Worm (Caenorhabditis elegans) whole organism, late embryonic: ENCODE data around the gene psf-1.

ENCODE experiments used
- C08G9.2 ChIP-seq: sonication (generic microtip); optimal IDR thresholded peaks from 2 replicates; lab custom pipeline; 2016; ENCODE audit warnings: mild to moderate bottlenecking, missing genetic modification characterization, moderate library complexity, missing compliant biosample characterization
- F13H6.1 ChIP-seq: sonication (generic microtip); optimal IDR thresholded peaks from 2 replicates; lab custom pipeline; 2016; ENCODE audit warnings: missing genetic modification characterization, missing compliant biosample characterization
- Y22D7AL.16 ChIP-seq: sonication (generic microtip); optimal IDR thresholded peaks from 2 replicates; lab custom pipeline; 2016; ENCODE audit warnings: missing genetic modification characterization, missing compliant biosample characterization
- ama-1 ChIP-seq: fragments of 150-350 bp; optimal IDR thresholded peaks from 2 replicates; lab custom pipeline; 2014
- ceh-14 ChIP-seq: sonication (generic microtip); optimal IDR thresholded peaks from 2 replicates; lab custom pipeline; 2016; ENCODE audit warnings: missing genotype, missing genetic modification characterization, missing compliant biosample characterization
- ceh-19 ChIP-seq: fragments of 200-800 bp; sonication (Bioruptor generic); optimal IDR thresholded peaks from 2 replicates; lab custom pipeline; 2018; ENCODE audit warnings: mild to moderate bottlenecking, missing genetic modification characterization, missing compliant biosample characterization
- ceh-2 ChIP-seq: sonication (generic microtip); optimal IDR thresholded peaks from 2 replicates; lab custom pipeline; 2016; ENCODE audit warnings: missing genotype, missing genetic modification characterization, missing compliant biosample characterization
- ceh-30 ChIP-seq: fragments of 150-350 bp; optimal IDR thresholded peaks from 2 replicates; lab custom pipeline; 2014; ENCODE audit warnings: missing biosample characterization, missing genetic modification characterization
- ceh-31 ChIP-seq: sonication (generic microtip); optimal IDR thresholded peaks from 2 replicates; lab custom pipeline; 2016; ENCODE audit warnings: missing genetic modification characterization, missing compliant biosample characterization
- ceh-48 ChIP-seq: sonication (generic microtip); optimal IDR thresholded peaks from 2 replicates; lab custom pipeline; 2016; ENCODE audit warnings: missing genetic modification characterization, inconsistent platforms, missing compliant biosample characterization
- ceh-6 ChIP-seq: fragments of 200-800 bp; sonication (Bioruptor generic); optimal IDR thresholded peaks from 2 replicates; lab custom pipeline; 2018; ENCODE audit warnings: mild to moderate bottlenecking, missing genetic modification characterization, missing compliant biosample characterization
- ceh-9 ChIP-seq: sonication (generic microtip); optimal IDR thresholded peaks from 2 replicates; lab custom pipeline; 2016; ENCODE audit warnings: mild to moderate bottlenecking, missing genetic modification characterization, inconsistent platforms, missing compliant biosample characterization
- dmd-4 ChIP-seq: sonication (generic microtip); optimal IDR thresholded peaks from 2 replicates; lab custom pipeline; 2016; ENCODE audit warnings: borderline replicate concordance, missing genetic modification characterization, missing compliant biosample characterization
- eyg-1 ChIP-seq: sonication (generic microtip); optimal IDR thresholded peaks from 2 replicates; lab custom pipeline; 2016; ENCODE audit warnings: missing genotype, missing genetic modification characterization, missing compliant biosample characterization
- lim-6 ChIP-seq: sonication (generic microtip); optimal IDR thresholded peaks from 2 replicates; lab custom pipeline; 2016; ENCODE audit warnings: missing genetic modification characterization, missing compliant biosample characterization
- mec-3 ChIP-seq: sonication (generic microtip); optimal IDR thresholded peaks from 2 replicates; lab custom pipeline; 2016; ENCODE audit warnings: borderline replicate concordance, missing genetic modification characterization, missing compliant biosample characterization
- nfya-1 ChIP-seq: sonication (generic microtip); optimal IDR thresholded peaks from 2 replicates; lab custom pipeline; 2017; ENCODE audit warnings: missing genetic modification characterization, mild to moderate bottlenecking, missing compliant biosample characterization, antibody characterized with exemption, moderate library complexity
- nhr-11 ChIP-seq: fragments of 150-350 bp; optimal IDR thresholded peaks from 2 replicates; lab custom pipeline; 2014; ENCODE audit warnings: missing biosample characterization, missing genetic modification characterization
- npax-4 ChIP-seq: sonication (generic microtip); optimal IDR thresholded peaks from 2 replicates; lab custom pipeline; 2016; ENCODE audit warnings: missing genetic modification characterization, missing compliant biosample characterization
- pag-3 ChIP-seq: sonication (generic microtip); optimal IDR thresholded peaks from 2 replicates; lab custom pipeline; 2016; ENCODE audit warnings: missing compliant biosample characterization, missing genetic modification characterization, borderline replicate concordance
- pax-1 ChIP-seq: fragments of 150-350 bp; optimal IDR thresholded peaks from 2 replicates; lab custom pipeline; 2014; ENCODE audit warnings: missing biosample characterization, missing genetic modification characterization
- pqm-1 ChIP-seq: sonication (generic microtip); optimal IDR thresholded peaks from 2 replicates; lab custom pipeline; 2016; ENCODE audit warnings: missing genetic modification characterization, missing compliant biosample characterization
- pros-1 ChIP-seq: fragments of 150-350 bp; optimal IDR thresholded peaks from 2 replicates; lab custom pipeline; 2014; ENCODE audit warnings: missing biosample characterization, missing genetic modification reagents, missing genetic modification characterization
- sdc-2 ChIP-seq: sonication (generic microtip); optimal IDR thresholded peaks from 2 replicates; lab custom pipeline; 2016; ENCODE audit warnings: missing genotype, missing genetic modification characterization, missing compliant biosample characterization
- sox-4 ChIP-seq: sonication (generic microtip); optimal IDR thresholded peaks from 2 replicates; lab custom pipeline; 2017; ENCODE audit warnings: mild to moderate bottlenecking, missing genetic modification characterization, inconsistent platforms, missing compliant biosample characterization
- syd-9 ChIP-seq: sonication (generic microtip); optimal IDR thresholded peaks from 2 replicates; lab custom pipeline; 2016; ENCODE audit warnings: mild to moderate bottlenecking, missing genetic modification characterization, moderate library complexity, missing compliant biosample characterization
- tbx-2 ChIP-seq: sonication (generic microtip); optimal IDR thresholded peaks from 2 replicates; lab custom pipeline; 2016; ENCODE audit warnings: missing genetic modification characterization, missing compliant biosample characterization
- unc-3 ChIP-seq, 2 experiments: fragments of 200-800 bp in 1 of 2; sonication (Bioruptor generic) in 1 of 2; sonication (generic microtip) in 1 of 2; conservative IDR thresholded peaks in 1 of 2; optimal IDR thresholded peaks in 1 of 2; 2 replicates each; pipeline versions ENCODE4 v1.3.6 to Lab custom; 2016 to 2022; ENCODE audit warnings: missing compliant biosample characterization in 2 of 2, missing genetic modification characterization in 2 of 2, missing genetic modification reagents in 1 of 2
- unc-42 ChIP-seq: sonication (generic microtip); optimal IDR thresholded peaks from 2 replicates; lab custom pipeline; 2016; ENCODE audit warnings: missing genotype, missing genetic modification characterization, missing compliant biosample characterization
- zip-5 ChIP-seq: sonication (generic microtip); optimal IDR thresholded peaks from 2 replicates; lab custom pipeline; 2016; ENCODE audit warnings: missing genetic modification characterization, missing compliant biosample characterization
- ztf-16 ChIP-seq: sonication (generic microtip); optimal IDR thresholded peaks from 2 replicates; lab custom pipeline; 2017; ENCODE audit warnings: missing genetic modification characterization, missing compliant biosample characterization

The psf-1 gene

ce11 chrII:10007917-10008316 is 39.4 kb downstream of the psf-1 start, which contains the start of gene ZK892.5:
TSS of gene ZK892.5 (plus strand) at chrII:10008217.
- TF ChIP-seq ceh-9 (tag; lab: Kevin White, UChicago) (no peak), ama-1 (no peak), nhr-11 (tag; lab: Kevin White, UChicago) (no peak), zip-5 (tag; lab: Kevin White, UChicago) (no peak), sdc-2 (tag; lab: Kevin White, UChicago) (no peak), pag-3 (tag; lab: Kevin White, UChicago) (no peak), unc-42 (tag; lab: Kevin White, UChicago) (no peak), C08G9.2 (no peak), ceh-19 (GFP tag; lab: Kevin White, UChicago) (no peak), ceh-31 (tag; lab: Kevin White, UChicago) (no peak), unc-3 (GFP tag; conservative IDR thresholded peaks at IDR 0.05; lab: Robert Waterston, UW) (no peak), unc-3 (tag; optimal IDR thresholded peaks at IDR 0.05; lab: Kevin White, UChicago) (no peak), lim-6 (tag; lab: Kevin White, UChicago) (no peak), Y22D7AL.16 (tag; lab: Kevin White, UChicago) (no peak), eyg-1 (tag; lab: Kevin White, UChicago) (no peak), ceh-6 (no peak), ceh-30 (tag; lab: Kevin White, UChicago) (no peak)

ce11 chrII:10008552-10008951 is 40.1 kb downstream of the psf-1 start:
- TF ChIP-seq lim-6 (tag; lab: Kevin White, UChicago), result no peak
- no peak for TF ChIP-seq nfya-1 (tag; lab: Kevin White, UChicago)
- no peak for TF ChIP-seq ama-1
- no peak for TF ChIP-seq syd-9 (tag; lab: Kevin White, UChicago)
- TF ChIP-seq pros-1 (tag; lab: Kevin White, UChicago), result no peak
- TF ChIP-seq, all 69 proteins: peak for 0

ce11 chrII:10010914-10011313 is 42.4 kb downstream of the psf-1 start:
- TF ChIP-seq ceh-14 (tag; lab: Kevin White, UChicago), result no peak
- TF ChIP-seq ceh-30 (tag; lab: Kevin White, UChicago), result no peak
- no peak for TF ChIP-seq pax-1 (tag; lab: Kevin White, UChicago)
- no peak for TF ChIP-seq ceh-2 (tag; lab: Kevin White, UChicago)

ce11 chrII:10011733-10012132 is 43.3 kb downstream of the psf-1 start:
- TF ChIP-seq unc-3 (GFP tag; conservative IDR thresholded peaks at IDR 0.05; lab: Robert Waterston, UW) (no peak), unc-3 (tag; optimal IDR thresholded peaks at IDR 0.05; lab: Kevin White, UChicago) (no peak), pag-3 (tag; lab: Kevin White, UChicago) (no peak), sox-4 (tag; lab: Kevin White, UChicago) (no peak), ceh-48 (tag; lab: Kevin White, UChicago) (no peak), npax-4 (tag; lab: Kevin White, UChicago) (no peak), Y22D7AL.16 (tag; lab: Kevin White, UChicago) (no peak), pqm-1 (tag; lab: Kevin White, UChicago) (no peak)

ce11 chrII:10012490-10012889 is 44.0 kb downstream of the psf-1 start:
- TF ChIP-seq tbx-2 (tag; lab: Kevin White, UChicago) (no peak), mec-3 (tag; lab: Kevin White, UChicago) (no peak), pros-1 (tag; lab: Kevin White, UChicago) (no peak), ztf-16 (no peak), dmd-4 (tag; lab: Kevin White, UChicago) (no peak), F13H6.1 (tag; lab: Kevin White, UChicago) (no peak)

- no peak for TF ChIP-seq ama-1
- TF ChIP-seq lim-6 (tag; lab: Kevin White, UChicago), result no peak
Measured at ce11 chrII:10014384-10014783, 45.9 kb downstream of the psf-1 start.
